Fruit fly (Drosophila melanogaster): ENCODE measurements around the gene CG9988.
A peak's percentile ranks its signal among the peaks of the same experiment; 100 is the strongest.

The CG9988 gene

DNA sequence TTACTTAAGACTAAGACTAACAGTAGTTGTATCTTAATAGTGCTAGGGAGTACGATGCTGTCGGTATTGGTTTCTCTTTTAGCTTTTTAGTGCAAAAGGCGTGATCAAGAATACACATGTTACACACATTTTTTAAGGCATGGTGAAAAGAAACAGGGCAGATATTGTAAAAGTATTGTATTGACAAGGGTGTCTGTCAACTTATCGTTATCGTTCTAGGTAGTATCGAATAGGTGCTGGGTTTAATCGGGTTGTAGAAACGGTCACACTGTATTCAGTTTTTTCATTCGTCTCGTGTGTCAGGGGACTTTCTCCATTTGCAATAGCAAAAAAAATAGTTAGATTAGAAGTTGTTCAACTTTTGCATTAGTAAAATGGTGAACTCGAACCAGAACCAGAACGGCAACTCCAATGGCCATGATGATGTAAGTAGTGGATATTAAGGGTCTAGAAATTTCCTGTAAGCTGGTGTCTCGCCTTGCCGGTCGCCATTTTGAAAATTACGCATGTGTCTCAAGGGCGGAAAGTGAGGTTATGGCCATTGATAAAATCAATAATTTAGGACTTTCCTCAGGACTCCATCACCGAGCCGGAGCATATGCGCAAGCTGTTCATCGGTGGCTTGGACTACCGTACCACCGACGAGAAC, 35.9 kb upstream of the CG9988 start (continued):
- TF ChIP-seq CG3281 (GFP tag; optimal IDR thresholded peaks at IDR 0.05), result peak; percentile 12
- TF ChIP-seq CG2199 (GFP tag; IDR thresholded peaks at IDR 0.05), result no peak
- no peak for TF ChIP-seq CG10366 (GFP tag; IDR thresholded peaks at IDR 0.05)
- TF ChIP-seq CG17829 (tag; optimal IDR thresholded peaks at IDR 0.05), result peak; percentile 16
- TF ChIP-seq inv (GFP tag; IDR thresholded peaks at IDR 0.05; ENCODE audit: partially characterized antibody), result peak; percentile 43; the same call in 1 of the 2 replicates
- TF ChIP-seq CG7928 (GFP tag; optimal IDR thresholded peaks at IDR 0.05), result peak; percentile 15

DNA sequence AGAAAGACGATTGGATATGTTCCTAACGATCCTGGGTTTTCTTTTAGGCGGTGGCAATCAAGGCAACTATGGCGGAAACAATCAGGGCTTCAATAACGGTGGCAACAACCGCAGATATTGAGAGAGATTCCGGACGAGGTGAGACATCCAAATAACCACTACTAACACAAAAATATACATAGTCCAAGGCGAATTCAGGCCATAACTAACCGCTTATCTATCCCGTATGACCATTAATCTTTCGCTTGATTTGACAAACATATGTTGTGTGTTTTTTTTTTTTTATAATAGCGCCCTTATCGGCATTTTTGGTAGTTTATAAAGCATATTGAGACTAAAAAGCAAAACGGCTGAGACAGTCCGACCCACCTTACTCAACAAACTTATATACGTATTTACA, 32.6 kb upstream of the CG9988 start:
- peak; percentile 77 for TF ChIP-seq CG34376 (GFP tag; optimal IDR thresholded peaks at IDR 0.05)
- peak; percentile 8 for TF ChIP-seq sens (GFP tag)
- peak; percentile 67 for TF ChIP-seq exex (tag; optimal IDR thresholded peaks at IDR 0.05)
- no peak for TF ChIP-seq jing (GFP tag; optimal IDR thresholded peaks at IDR 0.05)
- TF ChIP-seq rib (GFP tag; IDR thresholded peaks at IDR 0.05), result no peak
- no peak for TF ChIP-seq grn (GFP tag; optimal IDR thresholded peaks at IDR 0.05)
- TF ChIP-seq chinmo (GFP tag; IDR thresholded peaks at IDR 0.05; ENCODE audit: partially characterized antibody), result no peak
- TF ChIP-seq Doc2 (GFP tag; IDR thresholded peaks at IDR 0.05), result no peak
- TF ChIP-seq CG9797 (GFP tag; optimal IDR thresholded peaks at IDR 0.05), result no peak
- no peak for TF ChIP-seq wek (GFP tag; optimal IDR thresholded peaks at IDR 0.05)
- TF ChIP-seq mirr (GFP tag; optimal IDR thresholded peaks at IDR 0.05), result peak; percentile 53
- TF ChIP-seq Mes4 (GFP tag; optimal IDR thresholded peaks at IDR 0.05), result no peak
- no peak for TF ChIP-seq CG13123 (GFP tag; optimal IDR thresholded peaks at IDR 0.05)
- TF ChIP-seq CG10462 (GFP tag; optimal IDR thresholded peaks at IDR 0.05), result no peak

DNA sequence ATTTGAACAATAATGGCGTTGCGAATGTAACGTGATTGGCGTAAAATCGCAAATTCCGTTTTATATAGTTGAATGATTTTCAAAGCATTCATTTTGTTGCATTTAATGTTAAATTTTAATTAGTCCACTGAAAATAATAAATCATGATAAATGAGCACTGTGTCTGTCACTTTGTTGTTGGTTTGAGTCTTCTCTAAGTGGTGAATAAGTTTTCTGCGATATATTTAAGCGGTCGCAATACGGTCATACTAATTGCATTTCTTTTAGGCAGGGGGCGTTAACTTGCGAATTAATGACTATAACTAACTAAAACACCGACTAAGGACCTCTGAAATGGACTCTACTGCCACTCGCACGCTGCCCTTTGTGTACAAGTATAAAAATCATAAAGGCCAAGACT, 30.4 kb upstream of the CG9988 start, which contains the start of gene CG9986:
Gene CG9986 (plus strand): TSS at position 245 of the 400 bp plus-strand sequence.
- TF ChIP-seq Atf6 (GFP tag; IDR thresholded peaks at IDR 0.05) (no peak), BEAF-32 (GFP tag; optimal IDR thresholded peaks at IDR 0.05) (peak; percentile 51), Myb (GFP tag; optimal IDR thresholded peaks at IDR 0.05) (peak; percentile 75), CG2199 (GFP tag; IDR thresholded peaks at IDR 0.05) (peak; percentile 33; the same call in 1 of the 3 replicates), hth (optimal IDR thresholded peaks at IDR 0.05) (no peak), CG4360 (GFP tag; IDR thresholded peaks at IDR 0.05) (peak; percentile 49; the same call in 1 of the 2 replicates), knrl (GFP tag; IDR thresholded peaks at IDR 0.05; ENCODE audit: partially characterized antibody) (peak; percentile 41; the same call in 1 of the 3 replicates), p53 (GFP tag; optimal IDR thresholded peaks at IDR 0.05) (no peak), exex (tag; optimal IDR thresholded peaks at IDR 0.05) (no peak), dati (GFP tag; IDR thresholded peaks at IDR 0.05) (no peak), CG12236 (GFP tag; optimal IDR thresholded peaks at IDR 0.05) (no peak), tx (GFP tag; optimal IDR thresholded peaks at IDR 0.05) (no peak), pzg (GFP tag; optimal IDR thresholded peaks at IDR 0.05) (peak; percentile 65), CG10267 (tag; optimal IDR thresholded peaks at IDR 0.05) (no peak), CG14014 (GFP tag; IDR thresholded peaks at IDR 0.05) (no peak), CG32767 (GFP tag; IDR thresholded peaks at IDR 0.05) (no peak), Taf1 (GFP tag; IDR thresholded peaks at IDR 0.05) (no peak), gce (GFP tag; IDR thresholded peaks at IDR 0.05) (no peak), CG2712 (tag; optimal IDR thresholded peaks at IDR 0.05) (no peak), Med (GFP tag) (peak; percentile 64), CG12391 (tag; optimal IDR thresholded peaks at IDR 0.05) (peak; percentile 33), row (GFP tag; IDR thresholded peaks at IDR 0.05) (peak; percentile 26; the same call in 1 of the 3 replicates), lab (GFP tag; optimal IDR thresholded peaks at IDR 0.05) (no peak), Meics (GFP tag; optimal IDR thresholded peaks at IDR 0.05) (no peak), pita (GFP tag; optimal IDR thresholded peaks at IDR 0.05) (peak; percentile 59), Abd-B (GFP tag; optimal IDR thresholded peaks at IDR 0.05) (no peak), HmgZ (tag; optimal IDR thresholded peaks at IDR 0.05) (peak; percentile 13), Pdp1 (GFP tag; optimal IDR thresholded peaks at IDR 0.05) (no peak), E2f1 (GFP tag; IDR thresholded peaks at IDR 0.05) (no peak), inv (GFP tag; IDR thresholded peaks at IDR 0.05; ENCODE audit: partially characterized antibody) (no peak), crp (GFP tag; optimal IDR thresholded peaks at IDR 0.05) (peak in 1 of 2 experiments; percentile 44)

Data from whole organism, embryonic.